Fruit fly (Drosophila melanogaster) whole organism, adult: ENCODE results near the gene CG15544.

Experiments
- CG11617 ChIP-seq: fragments of 200-800 bp; sonication (Bioruptor generic); optimal IDR thresholded peaks from 2 replicates; lab custom pipeline; 2017; ENCODE audit warnings: mild to moderate bottlenecking, missing biosample characterization, missing genetic modification reagents, missing genetic modification characterization
- CG1620 ChIP-seq: fragments of 200-800 bp; sonication (Bioruptor generic); optimal IDR thresholded peaks from 2 replicates; lab custom pipeline; 2016; ENCODE audit warnings: missing biosample characterization, missing genetic modification characterization
- CG33017 ChIP-seq: fragments of 200-800 bp; sonication (Bioruptor generic); optimal IDR thresholded peaks from 2 replicates; lab custom pipeline; 2018; ENCODE audit warnings: missing biosample characterization, mild to moderate bottlenecking, missing genetic modification characterization, moderate library complexity
- cnc ChIP-seq, 2 experiments: fragments of >200 bp; optimal IDR thresholded peaks; 2 replicates each; lab custom pipeline; 2017
- kay ChIP-seq: fragments of 200-800 bp; sonication (Bioruptor generic); peaks from one replicate; lab custom pipeline; 2016; ENCODE audit warnings: missing biosample characterization, missing genetic modification characterization, borderline replicate concordance
- ovo ChIP-seq: fragments of 200-800 bp; sonication (Bioruptor generic); optimal IDR thresholded peaks from 2 replicates; lab custom pipeline; 2016; ENCODE audit warnings: missing biosample characterization, missing genetic modification characterization
- tj ChIP-seq: fragments of 200-800 bp; sonication (Bioruptor generic); optimal IDR thresholded peaks from 3 replicates; lab custom pipeline; 2017; ENCODE audit warnings: missing biosample characterization, mild to moderate bottlenecking, missing genetic modification characterization, moderate library complexity
- toe ChIP-seq: fragments of 200-800 bp; sonication (Bioruptor generic); optimal IDR thresholded peaks from 2 replicates; lab custom pipeline; 2016; ENCODE audit warnings: missing biosample characterization, missing genetic modification characterization

- TF ChIP-seq CG33017 (tag; lab: Kevin White, UChicago) (no peak), tj (GFP tag; lab: Kevin White, UChicago) (peak; percentile 58), CG11617 (GFP tag; lab: Kevin White, UChicago) (no peak), CG1620 (GFP tag; lab: Kevin White, UChicago) (peak; percentile 14), ovo (peak; percentile 17), kay (GFP tag; lab: Kevin White, UChicago) (no peak), cnc (optimal IDR thresholded peaks at IDR 0.05; lab: Kevin White, UChicago) (peak; percentile 87 to 95), toe (no peak)
Measured at dm6 chr3R:30888550-30889259, 61.1 kb downstream of the CG15544 start, which contains the start of gene Sap-r.
